Worm (Caenorhabditis elegans) whole organism, early embryonic: Measurements from ENCODE around the gene srj-22.

Experiments
- ama-1 ChIP-seq: fragments of 150-350 bp; optimal IDR thresholded peaks from 2 replicates; lab custom pipeline; 2014
- hmbx-1 ChIP-seq: sonication (generic microtip); optimal IDR thresholded peaks from 2 replicates; lab custom pipeline; 2016; ENCODE audit warnings: mild to moderate bottlenecking, missing genetic modification characterization, missing compliant biosample characterization
- tra-4 ChIP-seq: sonication (generic microtip); optimal IDR thresholded peaks from 2 replicates; lab custom pipeline; 2017; ENCODE audit warnings: missing genetic modification characterization, missing compliant biosample characterization

- TF ChIP-seq ama-1 (lab: Kevin White, UChicago) (no peak), hmbx-1 (tag; lab: Kevin White, UChicago) (no peak), tra-4 (tag; lab: Kevin White, UChicago) (no peak)
These were observed 22.2 kb downstream of the srj-22 start for ce11 chrV:10721304-10721703.
